Worm (Caenorhabditis elegans): Measurements from ENCODE around the gene ceh-37.
A peak's percentile ranks its signal among the peaks of the same experiment; 100 is the strongest.

ceh-37 gene

DNA sequence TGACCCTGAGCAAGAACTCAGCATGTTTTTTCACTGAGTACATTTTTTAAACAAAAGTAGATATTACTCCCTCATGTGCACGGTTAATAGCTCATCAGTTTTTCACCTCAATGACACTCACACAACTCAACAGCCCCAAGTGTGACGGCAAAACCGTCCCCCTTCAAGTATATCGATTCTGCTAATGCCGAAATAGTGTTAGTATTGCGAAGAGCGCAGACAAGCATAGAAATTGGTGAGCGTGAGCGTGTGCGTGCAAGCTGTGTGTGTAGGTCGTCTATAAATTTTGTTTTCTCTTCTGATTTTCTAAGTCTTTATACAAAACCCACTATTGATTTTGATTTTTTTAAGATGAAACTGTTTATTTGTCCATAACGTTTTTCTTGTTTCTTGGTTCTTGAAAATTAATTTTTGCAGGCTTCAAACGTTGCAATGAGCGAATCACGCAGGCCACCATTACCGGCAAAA lies 30.5 kb upstream of the ceh-37 start, which contains the start of gene K04C1.2:
Gene K04C1.2 (plus strand): TSS at position 418 of the 468 bp plus-strand sequence.
- no peak for TF ChIP-seq ref-1 (GFP tag; conservative IDR thresholded peaks at IDR 0.05)
- peak; percentile 77 for TF ChIP-seq T22C8.4 (GFP tag; IDR thresholded peaks at IDR 0.05)
- no peak for TF ChIP-seq tab-1 (GFP tag; IDR thresholded peaks at IDR 0.05)
- TF ChIP-seq cog-1 (tag; optimal IDR thresholded peaks at IDR 0.05) = no peak
- TF ChIP-seq flt-1 (GFP tag; IDR thresholded peaks at IDR 0.05) = 0 out of 2 replicates have a peak, but pooled peaks have one; percentile 29
- TF ChIP-seq med-1 (GFP tag; optimal IDR thresholded peaks at IDR 0.05; ENCODE audit: insufficient read depth) = no peak
- TF ChIP-seq ztf-23 (GFP tag; IDR thresholded peaks at IDR 0.05) = no peak
- no peak for TF ChIP-seq ztf-29 (GFP tag; IDR thresholded peaks at IDR 0.05)
- no peak for TF ChIP-seq klf-2 (GFP tag; conservative IDR thresholded peaks at IDR 0.05)

DNA sequence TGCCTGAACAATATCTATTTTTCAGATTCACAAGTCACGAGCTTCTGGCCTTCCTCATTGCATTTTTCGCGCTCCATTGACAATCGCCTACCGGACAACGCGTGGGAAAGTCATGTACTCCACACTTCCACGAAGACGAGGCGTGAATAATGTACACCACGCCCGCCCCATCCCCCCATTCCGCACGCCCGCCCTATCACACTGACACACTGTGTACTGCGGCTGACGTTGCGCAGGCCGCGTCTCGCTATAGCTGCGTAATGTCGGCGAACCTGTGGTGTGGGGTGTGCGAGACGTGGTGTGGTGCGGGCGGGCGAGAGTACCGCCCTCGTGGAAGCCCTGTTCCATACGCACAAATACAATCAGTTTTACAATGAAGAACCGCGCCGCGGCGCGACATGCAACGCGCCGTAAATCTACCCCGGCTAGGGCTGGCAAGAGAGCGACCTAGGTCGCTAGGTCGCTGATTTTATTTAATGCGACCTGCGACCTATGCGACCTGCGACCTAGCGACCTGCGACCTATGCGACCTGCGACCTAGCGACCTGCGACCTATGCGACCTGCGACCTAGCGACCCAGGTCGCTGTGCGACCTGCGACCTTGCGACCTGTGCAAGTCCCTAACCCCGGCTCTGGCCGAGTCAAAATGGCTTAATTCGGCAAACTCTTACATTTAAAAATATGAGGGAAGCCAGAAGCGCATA lies 28.5 kb upstream of the ceh-37 start:
- 0 out of 2 replicates have a peak, but pooled peaks have one; percentile 21 for TF ChIP-seq tab-1 (GFP tag; IDR thresholded peaks at IDR 0.05)
- no peak for TF ChIP-seq med-1 (GFP tag; optimal IDR thresholded peaks at IDR 0.05; ENCODE audit: insufficient read depth)

DNA sequence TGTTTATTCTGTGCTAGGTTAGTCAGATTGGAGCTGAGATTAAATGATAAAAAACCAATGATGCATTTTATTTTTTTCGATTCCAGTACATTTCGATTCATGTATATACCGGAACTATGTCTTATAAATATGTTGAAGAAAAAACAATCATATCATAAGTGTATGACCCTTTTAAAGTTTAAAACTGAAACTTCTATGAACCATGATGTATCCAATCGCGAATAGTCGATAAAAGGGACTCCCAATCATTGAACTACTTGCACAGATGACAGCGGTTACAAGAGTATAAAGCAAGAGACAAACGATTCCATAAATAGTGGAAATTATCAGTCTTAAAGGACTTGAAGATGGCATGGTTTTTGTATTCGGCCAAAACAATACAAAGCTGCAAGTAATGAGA lies 27.1 kb upstream of the ceh-37 start, which contains the start of gene srg-37:
Gene srg-37 (minus strand): TSS at position 101 of the 400 bp plus-strand sequence.
- TF ChIP-seq flt-1 (GFP tag; IDR thresholded peaks at IDR 0.05) (no peak), ztf-29 (GFP tag; IDR thresholded peaks at IDR 0.05) (no peak), ref-1 (GFP tag; conservative IDR thresholded peaks at IDR 0.05) (no peak), cog-1 (tag; optimal IDR thresholded peaks at IDR 0.05) (no peak), ztf-23 (GFP tag; IDR thresholded peaks at IDR 0.05) (no peak), klf-2 (GFP tag; conservative IDR thresholded peaks at IDR 0.05) (no peak), tab-1 (GFP tag; IDR thresholded peaks at IDR 0.05) (no peak), T22C8.4 (GFP tag; IDR thresholded peaks at IDR 0.05) (no peak), med-1 (GFP tag; optimal IDR thresholded peaks at IDR 0.05; ENCODE audit: insufficient read depth) (no peak)

DNA sequence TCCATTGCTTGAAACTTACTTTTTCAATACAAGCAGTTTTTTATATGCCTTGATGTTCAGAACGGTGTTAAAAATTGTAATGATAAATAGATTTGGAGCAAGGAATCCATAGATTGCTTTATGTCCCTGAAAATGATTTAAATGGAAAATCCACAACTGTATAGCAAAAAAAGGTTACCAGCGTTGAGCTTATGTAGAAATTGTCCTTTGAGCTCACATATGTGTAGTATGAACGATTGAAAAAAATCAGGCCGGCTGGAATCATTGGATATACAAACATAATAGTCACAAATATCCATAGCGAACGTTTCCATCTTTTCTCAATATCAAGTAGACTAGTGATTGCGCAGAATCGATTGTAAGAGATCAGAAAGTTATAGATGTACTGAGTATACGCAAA lies 26.6 kb upstream of the ceh-37 start, which contains the start of gene srg-36:
Gene srg-36 (minus strand): TSS at position 101 of the 400 bp plus-strand sequence.
- TF ChIP-seq cog-1 (tag; optimal IDR thresholded peaks at IDR 0.05) (no peak), tab-1 (GFP tag; IDR thresholded peaks at IDR 0.05) (no peak), ztf-29 (GFP tag; IDR thresholded peaks at IDR 0.05) (no peak), med-1 (GFP tag; optimal IDR thresholded peaks at IDR 0.05; ENCODE audit: insufficient read depth) (no peak), klf-2 (GFP tag; conservative IDR thresholded peaks at IDR 0.05) (no peak), T22C8.4 (GFP tag; IDR thresholded peaks at IDR 0.05) (no peak), ref-1 (GFP tag; conservative IDR thresholded peaks at IDR 0.05) (no peak), ztf-23 (GFP tag; IDR thresholded peaks at IDR 0.05) (no peak), flt-1 (GFP tag; IDR thresholded peaks at IDR 0.05) (no peak)

- TF ChIP-seq flt-1 (GFP tag; IDR thresholded peaks at IDR 0.05) = no peak
- TF ChIP-seq klf-2 (GFP tag; conservative IDR thresholded peaks at IDR 0.05) = no peak
- TF ChIP-seq med-1 (GFP tag; optimal IDR thresholded peaks at IDR 0.05; ENCODE audit: insufficient read depth) = no peak
- no peak for TF ChIP-seq ztf-23 (GFP tag; IDR thresholded peaks at IDR 0.05)
- TF ChIP-seq tab-1 (GFP tag; IDR thresholded peaks at IDR 0.05) = no peak
- no peak for TF ChIP-seq T22C8.4 (GFP tag; IDR thresholded peaks at IDR 0.05)
- TF ChIP-seq ref-1 (GFP tag; conservative IDR thresholded peaks at IDR 0.05) = no peak
- no peak for TF ChIP-seq ztf-29 (GFP tag; IDR thresholded peaks at IDR 0.05)
- TF ChIP-seq cog-1 (tag; optimal IDR thresholded peaks at IDR 0.05) = no peak
Observed at ce11 chrX:14231987-14232386, 24.2 kb upstream of the ceh-37 start.

DNA sequence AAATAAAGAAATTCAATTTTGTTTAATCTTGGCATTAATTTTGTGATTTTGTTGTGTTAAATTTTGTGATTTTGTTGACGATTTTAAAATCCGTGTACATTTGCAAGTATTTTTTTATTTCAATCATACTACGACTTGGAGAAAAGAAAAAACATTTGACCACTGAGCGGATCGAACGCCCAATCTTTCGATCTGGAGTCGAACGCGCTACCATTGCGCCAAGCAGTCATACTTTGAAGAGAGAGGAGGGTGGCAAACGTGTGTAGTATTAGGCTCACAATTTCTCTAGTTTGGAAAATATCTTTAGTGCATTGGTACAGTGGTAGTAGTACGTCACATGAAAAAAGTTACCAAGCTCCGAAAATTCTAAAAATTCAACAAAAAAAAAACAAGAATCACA lies 21.0 kb upstream of the ceh-37 start:
- peak; percentile 72; the same call in 1 of the 2 replicates for TF ChIP-seq tab-1 (GFP tag; IDR thresholded peaks at IDR 0.05)
- no peak for TF ChIP-seq ref-1 (GFP tag; conservative IDR thresholded peaks at IDR 0.05)
- peak; percentile 13 for TF ChIP-seq med-1 (GFP tag; optimal IDR thresholded peaks at IDR 0.05; ENCODE audit: insufficient read depth)
- TF ChIP-seq ztf-29 (GFP tag; IDR thresholded peaks at IDR 0.05) = no peak
- TF ChIP-seq klf-2 (GFP tag; conservative IDR thresholded peaks at IDR 0.05) = no peak
- peak; percentile 84 for TF ChIP-seq flt-1 (GFP tag; IDR thresholded peaks at IDR 0.05)
- no peak for TF ChIP-seq ztf-23 (GFP tag; IDR thresholded peaks at IDR 0.05)
- TF ChIP-seq T22C8.4 (GFP tag; IDR thresholded peaks at IDR 0.05) = 0 out of 2 replicates have a peak, but pooled peaks have one; percentile 17

ce11 chrX:14225273-14225672 lies 17.5 kb upstream of the ceh-37 start, which contains the start of gene cyp-13B2:
cyp-13B2 (plus strand) TSS chrX:14225573.
- TF ChIP-seq klf-2 (GFP tag; conservative IDR thresholded peaks at IDR 0.05) = no peak
- TF ChIP-seq ztf-23 (GFP tag; IDR thresholded peaks at IDR 0.05) = no peak
- no peak for TF ChIP-seq cog-1 (tag; optimal IDR thresholded peaks at IDR 0.05)
- no peak for TF ChIP-seq tab-1 (GFP tag; IDR thresholded peaks at IDR 0.05)
- no peak for TF ChIP-seq flt-1 (GFP tag; IDR thresholded peaks at IDR 0.05)

- no peak for TF ChIP-seq ref-1 (GFP tag; conservative IDR thresholded peaks at IDR 0.05)
- no peak for TF ChIP-seq tab-1 (GFP tag; IDR thresholded peaks at IDR 0.05)
- no peak for TF ChIP-seq T22C8.4 (GFP tag; IDR thresholded peaks at IDR 0.05)
- no peak for TF ChIP-seq ztf-29 (GFP tag; IDR thresholded peaks at IDR 0.05)
- TF ChIP-seq flt-1 (GFP tag; IDR thresholded peaks at IDR 0.05) = no peak
- no peak for TF ChIP-seq med-1 (GFP tag; optimal IDR thresholded peaks at IDR 0.05; ENCODE audit: insufficient read depth)
- no peak for TF ChIP-seq klf-2 (GFP tag; conservative IDR thresholded peaks at IDR 0.05)
Observed at ce11 chrX:14223156-14223555, 15.4 kb upstream of the ceh-37 start, which contains the start of gene K06G5.3. K06G5.3 (minus strand) TSS chrX:14223256.

- TF ChIP-seq ztf-23 (GFP tag; IDR thresholded peaks at IDR 0.05) = no peak
- TF ChIP-seq cog-1 (tag; optimal IDR thresholded peaks at IDR 0.05) = no peak
- TF ChIP-seq flt-1 (GFP tag; IDR thresholded peaks at IDR 0.05) = no peak
- TF ChIP-seq klf-2 (GFP tag; conservative IDR thresholded peaks at IDR 0.05) = no peak
- TF ChIP-seq T22C8.4 (GFP tag; IDR thresholded peaks at IDR 0.05) = no peak
Observed at ce11 chrX:14214520-14215023, 6.8 kb upstream of the ceh-37 start, which contains the start of gene K06G5.1. K06G5.1 (plus strand) TSS chrX:14214973.
